Worm (Caenorhabditis elegans) whole organism, L3 larva: ENCODE measurements around the gene R13A5.7.

ENCODE experiments used
- ceh-82 ChIP-seq: fragments of 150-350 bp; optimal IDR thresholded peaks from 2 replicates; lab custom pipeline; 2014; ENCODE audit warnings: missing biosample characterization, missing genetic modification characterization
- egl-27 ChIP-seq: sonication (generic microtip); optimal IDR thresholded peaks from 4 replicates; lab custom pipeline; 2017; ENCODE audit warnings: missing biosample characterization, missing genetic modification reagents, missing genetic modification characterization
- elt-3 ChIP-seq, 3 experiments: fragments of 150-350 bp in 1 of 3; sonication (generic microtip) in 2 of 3; optimal IDR thresholded peaks; 2 replicates in 2 of 3; 4 replicates in 1 of 3; lab custom pipeline; 2014 to 2017; ENCODE audit warnings: missing biosample characterization in 3 of 3, missing genetic modification characterization in 3 of 3
- fos-1 ChIP-seq: fragments of 150-350 bp; optimal IDR thresholded peaks from 2 replicates; lab custom pipeline; 2014; ENCODE audit warnings: missing biosample characterization, missing genetic modification characterization
- nhr-11 ChIP-seq: fragments of 150-350 bp; optimal IDR thresholded peaks from 2 replicates; lab custom pipeline; 2014; ENCODE audit warnings: missing biosample characterization, missing genetic modification characterization
- nhr-28 ChIP-seq: fragments of 150-350 bp; optimal IDR thresholded peaks from 2 replicates; lab custom pipeline; 2014; ENCODE audit warnings: missing biosample characterization, missing genetic modification characterization
- nhr-76 ChIP-seq: fragments of 150-350 bp; sonication (generic microtip); optimal IDR thresholded peaks from 5 replicates; lab custom pipeline; 2014; ENCODE audit warnings: missing biosample characterization, missing genetic modification characterization
- nhr-77 ChIP-seq: fragments of 150-350 bp; optimal IDR thresholded peaks from 2 replicates; lab custom pipeline; 2014; ENCODE audit warnings: missing biosample characterization, missing genetic modification characterization
- pqm-1 ChIP-seq: fragments of 150-350 bp; optimal IDR thresholded peaks from 2 replicates; lab custom pipeline; 2017; ENCODE audit warnings: missing biosample characterization, missing genetic modification characterization, inconsistent platforms
- zag-1 ChIP-seq: fragments of 150-350 bp; optimal IDR thresholded peaks from 2 replicates; lab custom pipeline; 2014; ENCODE audit warnings: missing biosample characterization, missing genetic modification characterization
- ztf-11 ChIP-seq: fragments of 150-350 bp; optimal IDR thresholded peaks from 2 replicates; lab custom pipeline; 2014; ENCODE audit warnings: missing biosample characterization, missing genetic modification characterization
- ztf-4 ChIP-seq: fragments of 150-350 bp; optimal IDR thresholded peaks from 2 replicates; lab custom pipeline; 2014; ENCODE audit warnings: missing biosample characterization, missing genetic modification characterization

DNA sequence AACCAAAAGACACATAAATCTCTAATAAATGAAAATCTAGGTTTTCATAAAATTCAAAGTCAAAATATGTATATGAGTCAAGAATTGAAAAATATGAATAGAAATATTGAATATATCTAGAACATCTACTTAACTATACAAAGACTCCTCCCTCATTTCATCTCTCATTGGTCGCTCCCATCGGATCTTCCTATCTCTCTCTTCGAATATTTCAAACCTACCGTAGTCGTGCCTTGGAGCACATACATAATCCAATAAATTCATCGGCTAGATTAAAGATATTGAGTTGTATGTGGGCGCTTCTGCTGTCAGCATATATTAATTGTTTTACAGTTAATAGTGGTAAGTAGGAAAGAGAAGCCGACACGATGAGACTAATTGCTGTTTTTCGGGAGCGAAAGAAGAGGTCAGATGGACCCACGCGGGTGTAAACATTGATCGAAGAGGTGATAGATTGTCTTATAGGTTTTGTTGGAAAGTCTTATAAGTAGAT lies 42.9 kb downstream of the R13A5.7 start:
- TF ChIP-seq nhr-77 (tag; lab: Kevin White, UChicago) (no peak), zag-1 (tag; lab: Kevin White, UChicago) (no peak), nhr-76 (tag; lab: Kevin White, UChicago) (no peak), egl-27 (no peak), nhr-28 (tag; lab: Kevin White, UChicago) (no peak), elt-3 (tag; optimal IDR thresholded peaks at IDR 0.05; lab: Kevin White, UChicago) (no peak), fos-1 (no peak), ztf-4 (tag; lab: Kevin White, UChicago) (no peak), ztf-11 (tag; lab: Kevin White, UChicago) (no peak), pqm-1 (tag; lab: Kevin White, UChicago) (no peak), ceh-82 (tag; lab: Kevin White, UChicago) (no peak), nhr-11 (tag; lab: Kevin White, UChicago) (no peak)
